Fruit fly (Drosophila melanogaster): Measurements from ENCODE around the gene Srg3.

- TF ChIP-seq pan (optimal IDR thresholded peaks at IDR 0.05) (no peak), Dll (optimal IDR thresholded peaks at IDR 0.05) (no peak), EcR (GFP tag; optimal IDR thresholded peaks at IDR 0.05) (no peak), usp (GFP tag; optimal IDR thresholded peaks at IDR 0.05) (no peak)
Measured at dm6 chr3L:9422636-9423419, 20.2 kb upstream of the Srg3 start, which contains the start of gene aay.

Measured in whole organism.